Worm (Caenorhabditis elegans) whole organism, L2 larva: ENCODE measurements around the gene C05D12.4.
A peak's percentile ranks its signal among the peaks of the same experiment; 100 is the strongest.

ENCODE experiments used
- alr-1 ChIP-seq: fragments of 150-350 bp; optimal IDR thresholded peaks from 2 replicates; lab custom pipeline; 2014; ENCODE audit warnings: missing biosample characterization, missing genetic modification characterization
- ceh-16 ChIP-seq: fragments of 150-350 bp; optimal IDR thresholded peaks from 2 replicates; lab custom pipeline; 2014; ENCODE audit warnings: missing biosample characterization, missing genetic modification characterization
- lin-13 ChIP-seq: fragments of 150-350 bp; optimal IDR thresholded peaks from 2 replicates; lab custom pipeline; 2014; ENCODE audit warnings: missing biosample characterization, missing genetic modification reagents, missing genetic modification characterization
- nhr-10 ChIP-seq: sonication (generic microtip); optimal IDR thresholded peaks from 2 replicates; lab custom pipeline; 2017; ENCODE audit warnings: missing biosample characterization, missing genetic modification characterization
- nhr-77 ChIP-seq: fragments of 150-350 bp; optimal IDR thresholded peaks from 2 replicates; lab custom pipeline; 2014; ENCODE audit warnings: missing biosample characterization, missing genetic modification characterization
- sem-4 ChIP-seq: fragments of 150-350 bp; optimal IDR thresholded peaks from 2 replicates; lab custom pipeline; 2014; ENCODE audit warnings: missing biosample characterization, missing genetic modification reagents, missing genetic modification characterization
- unc-55 ChIP-seq: fragments of 150-350 bp; sonication (generic microtip); optimal IDR thresholded peaks from 3 replicates; lab custom pipeline; 2014; ENCODE audit warnings: missing biosample characterization, missing genetic modification reagents, missing genetic modification characterization
- unc-62 ChIP-seq: fragments of 150-350 bp; optimal IDR thresholded peaks from 2 replicates; lab custom pipeline; 2014; ENCODE audit warnings: missing biosample characterization, missing genetic modification reagents, missing genetic modification characterization

DNA sequence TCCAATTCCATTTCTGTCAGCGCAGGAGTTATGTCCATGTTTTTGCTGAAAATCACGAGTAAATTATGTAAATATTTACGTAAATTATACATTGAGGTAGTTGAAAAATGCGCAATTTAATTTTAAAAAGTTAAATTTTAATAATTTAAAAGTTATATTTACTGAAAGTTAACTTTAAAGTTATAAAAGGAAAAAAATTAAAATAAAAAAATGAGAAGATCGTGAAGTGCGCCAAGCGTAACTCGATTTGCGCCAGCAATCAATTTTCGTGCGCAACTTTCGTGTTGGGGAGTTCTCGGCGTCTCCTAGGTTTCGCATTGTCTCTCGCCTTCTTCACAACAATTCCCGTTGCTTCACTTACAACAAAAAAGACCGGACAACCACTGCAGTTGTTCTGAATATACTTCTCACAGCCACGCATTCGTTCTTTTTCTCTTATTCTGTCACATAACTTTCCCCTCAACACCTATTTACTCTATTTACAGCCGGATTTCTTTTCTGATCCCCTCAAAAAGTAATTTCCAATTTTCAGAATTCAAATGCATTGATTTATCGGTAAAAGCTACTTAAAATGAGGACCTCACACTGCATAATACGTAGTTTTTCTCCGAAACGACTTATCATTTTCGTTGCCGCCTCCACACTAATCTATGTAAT is 42.0 kb downstream of the C05D12.4 start, which contains the start of the genes metl-1 and W02B12.11:
- TF ChIP-seq unc-62 (GFP tag; lab: Kevin White, UChicago) (no peak), unc-55 (peak; percentile 87), alr-1 (tag; lab: Kevin White, UChicago) (no peak), nhr-10 (tag; lab: Kevin White, UChicago) (no peak), nhr-77 (tag; lab: Kevin White, UChicago) (no peak), lin-13 (GFP tag; lab: Kevin White, UChicago) (peak; percentile 85), sem-4 (tag; lab: Kevin White, UChicago) (peak; percentile 88), ceh-16 (peak; percentile 21)
